Worm (Caenorhabditis elegans) whole organism, mixed stage, embryonic: ENCODE results near the gene nex-1.

Experiments
- M03D4.4 ChIP-seq: sonication (generic microtip); optimal IDR thresholded peaks from 2 replicates; lab custom pipeline; 2017; ENCODE audit warnings: mild to moderate bottlenecking, missing genetic modification characterization, missing compliant biosample characterization
- bed-3 ChIP-seq: fragments of 200-800 bp; sonication (Bioruptor generic); optimal IDR thresholded peaks from 3 replicates; lab custom pipeline; 2018; ENCODE audit warnings: mild to moderate bottlenecking, missing genetic modification characterization, moderate library complexity, missing compliant biosample characterization
- blmp-1 ChIP-seq: fragments of 150-350 bp; optimal IDR thresholded peaks from 2 replicates; lab custom pipeline; 2014; ENCODE audit warnings: missing biosample characterization, missing genetic modification characterization
- ceh-39 ChIP-seq: fragments of 150-350 bp; optimal IDR thresholded peaks from 2 replicates; lab custom pipeline; 2014; ENCODE audit warnings: missing biosample characterization, missing genetic modification characterization
- ceh-43 ChIP-seq: fragments of 200-800 bp; sonication (Bioruptor generic); optimal IDR thresholded peaks from 2 replicates; lab custom pipeline; 2018; ENCODE audit warnings: mild to moderate bottlenecking, missing genetic modification characterization, moderate library complexity, missing compliant biosample characterization
- ceh-83 ChIP-seq: fragments of 200-800 bp; sonication (Bioruptor generic); optimal IDR thresholded peaks from 2 replicates; lab custom pipeline; 2018; ENCODE audit warnings: mild to moderate bottlenecking, missing genetic modification characterization, missing compliant biosample characterization
- ces-1 ChIP-seq: fragments of 150-350 bp; optimal IDR thresholded peaks from 2 replicates; lab custom pipeline; 2014; ENCODE audit warnings: missing biosample characterization, missing genetic modification reagents, missing genetic modification characterization
- drap-1 ChIP-seq: fragments of 200-800 bp; sonication (Bioruptor generic); optimal IDR thresholded peaks from 3 replicates; lab custom pipeline; 2018; ENCODE audit warnings: mild to moderate bottlenecking, missing genetic modification characterization, missing compliant biosample characterization
- elt-1 ChIP-seq: sonication (generic microtip); optimal IDR thresholded peaks from 2 replicates; lab custom pipeline; 2017; ENCODE audit warnings: missing genetic modification characterization, mild to moderate bottlenecking, missing compliant biosample characterization, antibody characterized with exemption, moderate library complexity, borderline replicate concordance; ENCODE audit not compliant: insufficient read depth
- elt-3 ChIP-seq: fragments of 150-350 bp; optimal IDR thresholded peaks from 2 replicates; lab custom pipeline; 2014; ENCODE audit warnings: missing biosample characterization, missing genetic modification characterization
- flh-1 ChIP-seq: fragments of 200-800 bp; sonication (Bioruptor generic); optimal IDR thresholded peaks from 2 replicates; lab custom pipeline; 2018; ENCODE audit warnings: mild to moderate bottlenecking, missing genetic modification characterization, moderate library complexity, missing compliant biosample characterization
- hlh-1 ChIP-seq: fragments of 150-350 bp; optimal IDR thresholded peaks from 2 replicates; lab custom pipeline; 2014; ENCODE audit warnings: missing biosample characterization, missing genetic modification reagents, missing genetic modification characterization
- lin-13 ChIP-seq: fragments of 150-350 bp; optimal IDR thresholded peaks from 2 replicates; lab custom pipeline; 2014; ENCODE audit warnings: missing biosample characterization, missing genetic modification characterization
- lsy-2 ChIP-seq: fragments of 150-350 bp; optimal IDR thresholded peaks from 2 replicates; lab custom pipeline; 2014; ENCODE audit warnings: missing biosample characterization, missing genetic modification characterization
- mab-5 ChIP-seq: fragments of 150-350 bp; optimal IDR thresholded peaks from 2 replicates; lab custom pipeline; 2014; ENCODE audit warnings: missing biosample characterization, missing genetic modification characterization
- nhr-12 ChIP-seq: fragments of 150-350 bp; optimal IDR thresholded peaks from 2 replicates; lab custom pipeline; 2014; ENCODE audit warnings: missing biosample characterization, missing genetic modification characterization
- nhr-2 ChIP-seq: fragments of 150-350 bp; optimal IDR thresholded peaks from 2 replicates; lab custom pipeline; 2014; ENCODE audit warnings: missing biosample characterization, missing genetic modification characterization
- nhr-237 ChIP-seq: fragments of 150-350 bp; optimal IDR thresholded peaks from 2 replicates; lab custom pipeline; 2014; ENCODE audit warnings: missing biosample characterization, missing genetic modification characterization
- nhr-28 ChIP-seq: fragments of 150-350 bp; optimal IDR thresholded peaks from 2 replicates; lab custom pipeline; 2014; ENCODE audit warnings: missing biosample characterization, missing genetic modification characterization
- nhr-76 ChIP-seq: sonication (generic microtip); optimal IDR thresholded peaks from 2 replicates; lab custom pipeline; 2017; ENCODE audit warnings: missing biosample characterization, missing genetic modification characterization
- pha-4 ChIP-seq: fragments of 150-350 bp; optimal IDR thresholded peaks from 2 replicates; lab custom pipeline; 2018; ENCODE audit warnings: missing biosample characterization, missing genetic modification reagents, missing genetic modification characterization
- sem-2 ChIP-seq: fragments of 200-800 bp; sonication (Bioruptor generic); optimal IDR thresholded peaks from 2 replicates; lab custom pipeline; 2018; ENCODE audit warnings: mild to moderate bottlenecking, missing genetic modification characterization, missing compliant biosample characterization
- snpc-4 ChIP-seq: fragments of 150-350 bp; optimal IDR thresholded peaks from 2 replicates; lab custom pipeline; 2014; ENCODE audit warnings: missing biosample characterization, missing genetic modification characterization
- sptf-1 ChIP-seq: sonication (generic microtip); optimal IDR thresholded peaks from 2 replicates; lab custom pipeline; 2017; ENCODE audit warnings: mild to moderate bottlenecking, missing genetic modification characterization, moderate library complexity, missing compliant biosample characterization
- tbx-8 ChIP-seq: fragments of 200-800 bp; sonication (Bioruptor generic); optimal IDR thresholded peaks from 2 replicates; lab custom pipeline; 2018; ENCODE audit warnings: mild to moderate bottlenecking, missing genetic modification characterization, moderate library complexity, missing compliant biosample characterization
- unc-120 ChIP-seq: sonication (generic microtip); optimal IDR thresholded peaks from 2 replicates; lab custom pipeline; 2017; ENCODE audit warnings: missing genetic modification characterization, missing compliant biosample characterization; ENCODE audit not compliant: poor library complexity, severe bottlenecking
- unc-39 ChIP-seq: fragments of 150-350 bp; optimal IDR thresholded peaks from 2 replicates; lab custom pipeline; 2014; ENCODE audit warnings: missing biosample characterization, missing genetic modification characterization
- unc-62 ChIP-seq: fragments of 150-350 bp; optimal IDR thresholded peaks from 2 replicates; lab custom pipeline; 2014; ENCODE audit warnings: missing biosample characterization, missing genetic modification reagents, missing genetic modification characterization
- zip-8 ChIP-seq: fragments of 150-350 bp; optimal IDR thresholded peaks from 2 replicates; lab custom pipeline; 2014; ENCODE audit warnings: missing biosample characterization, missing genetic modification characterization
- ztf-11 ChIP-seq: fragments of 150-350 bp; optimal IDR thresholded peaks from 2 replicates; lab custom pipeline; 2014; ENCODE audit warnings: missing biosample characterization, missing genetic modification characterization

nex-1 gene

ce11 chrIII:5217511-5217910 lies 7.9 kb upstream of the nex-1 start, which contains the start of gene cutl-19:
cutl-19 (minus strand) TSS chrIII:5217611.
- TF ChIP-seq ces-1 (GFP tag; lab: Kevin White, UChicago) (no peak), unc-39 (tag; lab: Kevin White, UChicago) (no peak), ceh-43 (GFP tag; lab: Kevin White, UChicago) (no peak), nhr-76 (no peak), bed-3 (no peak), M03D4.4 (tag; lab: Kevin White, UChicago) (no peak), nhr-28 (tag; lab: Kevin White, UChicago) (no peak), hlh-1 (tag; lab: Kevin White, UChicago) (no peak), mab-5 (tag; lab: Kevin White, UChicago) (no peak), elt-3 (tag; lab: Kevin White, UChicago) (no peak), sem-2 (GFP tag; lab: Kevin White, UChicago) (no peak), sptf-1 (tag; lab: Kevin White, UChicago) (no peak), nhr-237 (tag; lab: Kevin White, UChicago) (no peak)

ce11 chrIII:5218687-5219086 lies 6.7 kb upstream of the nex-1 start, which contains the start of gene ZC155.2:
ZC155.2 (plus strand) TSS chrIII:5218987.
- TF ChIP-seq M03D4.4 (tag; lab: Kevin White, UChicago): no peak
- no peak for TF ChIP-seq nhr-28 (tag; lab: Kevin White, UChicago)
- no peak for TF ChIP-seq zip-8 (tag; lab: Kevin White, UChicago)
- TF ChIP-seq ztf-11 (tag; lab: Kevin White, UChicago): no peak
- no peak for TF ChIP-seq drap-1 (GFP tag; lab: Kevin White, UChicago)
- TF ChIP-seq blmp-1 (tag; lab: Kevin White, UChicago): no peak
- TF ChIP-seq unc-120 (tag; lab: Kevin White, UChicago): no peak
- no peak for TF ChIP-seq lin-13
- TF ChIP-seq bed-3: no peak
- no peak for TF ChIP-seq nhr-12 (tag; lab: Kevin White, UChicago)
- no peak for TF ChIP-seq elt-3 (tag; lab: Kevin White, UChicago)
- TF ChIP-seq unc-62: no peak
- no peak for TF ChIP-seq hlh-1 (tag; lab: Kevin White, UChicago)
- no peak for TF ChIP-seq sptf-1 (tag; lab: Kevin White, UChicago)
- TF ChIP-seq lsy-2 (tag; lab: Kevin White, UChicago): no peak
- TF ChIP-seq snpc-4: no peak
- no peak for TF ChIP-seq sem-2 (GFP tag; lab: Kevin White, UChicago)
- no peak for TF ChIP-seq unc-39 (tag; lab: Kevin White, UChicago)
- TF ChIP-seq tbx-8 (GFP tag; lab: Kevin White, UChicago): no peak
- no peak for TF ChIP-seq nhr-76

ce11 chrIII:5221820-5222219 lies 3.6 kb upstream of the nex-1 start:
- TF ChIP-seq lin-13: no peak
- no peak for TF ChIP-seq elt-1

ce11 chrIII:5222777-5223176 lies 2.6 kb upstream of the nex-1 start:
- TF ChIP-seq zip-8 (tag; lab: Kevin White, UChicago): no peak
- TF ChIP-seq hlh-1 (tag; lab: Kevin White, UChicago): no peak
- TF ChIP-seq ceh-43 (GFP tag; lab: Kevin White, UChicago): no peak
- TF ChIP-seq pha-4 (tag; lab: Kevin White, UChicago): peak; percentile 8

ce11 chrIII:5224908-5225307 lies 513 bp upstream of the nex-1 start:
- TF ChIP-seq ceh-39 (tag; lab: Kevin White, UChicago): no peak
- TF ChIP-seq ceh-83: no peak
- no peak for TF ChIP-seq nhr-2 (tag; lab: Kevin White, UChicago)
- no peak for TF ChIP-seq sptf-1 (tag; lab: Kevin White, UChicago)
- no peak for TF ChIP-seq elt-1
- TF ChIP-seq unc-120 (tag; lab: Kevin White, UChicago): no peak
- TF ChIP-seq flh-1: no peak
- TF ChIP-seq lin-13: no peak
- no peak for TF ChIP-seq mab-5 (tag; lab: Kevin White, UChicago)
- no peak for TF ChIP-seq hlh-1 (tag; lab: Kevin White, UChicago)
